Fruit fly (Drosophila melanogaster) whole organism, embryonic: ENCODE data around the gene CG12990.

Experiments used
- Abd-B ChIP-seq: fragments of 200-800 bp; sonication (Bioruptor generic); optimal IDR thresholded peaks from 2 replicates; lab custom pipeline; 2018; ENCODE audit warnings: missing biosample characterization, mild to moderate bottlenecking, missing genetic modification characterization, moderate library complexity
- Blimp-1 ChIP-seq: fragments of 200-800 bp; sonication (Bioruptor generic); optimal IDR thresholded peaks from 3 replicates; lab custom pipeline; 2018; ENCODE audit warnings: missing biosample characterization, missing genetic modification characterization, mild to moderate bottlenecking, moderate library complexity, missing genetic modification reagents
- CG11093 ChIP-seq: fragments of 200-800 bp; sonication (Bioruptor generic); IDR thresholded peaks from 3 replicates; pipeline ENCODE4 v1.3.6; 2022; ENCODE audit warnings: missing biosample characterization, missing genetic modification characterization
- CG11560 ChIP-seq: fragments of 200-800 bp; sonication (Bioruptor generic); IDR thresholded peaks from 3 replicates; pipeline ENCODE4 v1.3.6; 2022; ENCODE audit warnings: missing biosample characterization, missing genetic modification characterization
- CG12071 ChIP-seq: fragments of 200-800 bp; sonication (Bioruptor generic); optimal IDR thresholded peaks from 3 replicates; lab custom pipeline; 2018; ENCODE audit warnings: missing biosample characterization, mild to moderate bottlenecking, missing genetic modification characterization
- CG12299 ChIP-seq: fragments of 200-800 bp; sonication (Bioruptor generic); optimal IDR thresholded peaks from 2 replicates; lab custom pipeline; 2018; ENCODE audit warnings: missing biosample characterization, mild to moderate bottlenecking, missing genetic modification characterization
- CG12744 ChIP-seq: fragments of 200-800 bp; sonication (Bioruptor generic); optimal IDR thresholded peaks from 2 replicates; lab custom pipeline; 2016; ENCODE audit warnings: missing biosample characterization, missing genetic modification characterization
- CG14667 ChIP-seq: fragments of 200-800 bp; sonication (Bioruptor generic); IDR thresholded peaks from 2 replicates; pipeline ENCODE4 v1.3.6; 2022; ENCODE audit warnings: missing biosample characterization, missing genetic modification characterization
- CG16813 ChIP-seq: fragments of 200-800 bp; sonication (Bioruptor generic); IDR thresholded peaks from 3 replicates; pipeline ENCODE4 v1.3.6; 2022; ENCODE audit warnings: missing biosample characterization, missing genetic modification characterization; ENCODE audit not compliant: partially characterized antibody
- CG16863 ChIP-seq: fragments of 200-800 bp; sonication (Bioruptor generic); optimal IDR thresholded peaks from 3 replicates; lab custom pipeline; 2016; ENCODE audit warnings: missing biosample characterization, missing genetic modification characterization
- CG17612 ChIP-seq: fragments of 200-800 bp; sonication (Bioruptor generic); IDR thresholded peaks from 2 replicates; pipeline ENCODE4 v1.3.6; 2022; ENCODE audit warnings: missing biosample characterization, missing genetic modification characterization
- CG2678 ChIP-seq: fragments of 200-800 bp; sonication (Bioruptor generic); optimal IDR thresholded peaks from 3 replicates; lab custom pipeline; 2019; ENCODE audit warnings: missing biosample characterization, mild to moderate bottlenecking, missing genetic modification characterization, moderate library complexity
- CG34422 ChIP-seq: fragments of 200-800 bp; sonication (Bioruptor generic); IDR thresholded peaks from 3 replicates; pipeline ENCODE4 v1.3.6; 2022; ENCODE audit warnings: missing biosample characterization, missing genetic modification characterization
- CG3726 ChIP-seq: fragments of 200-800 bp; sonication (Bioruptor generic); IDR thresholded peaks from 3 replicates; pipeline ENCODE4, ENCODE4 v1.3.6; 2022; ENCODE audit warnings: missing biosample characterization, missing genetic modification characterization
- CG3838 ChIP-seq: fragments of 200-800 bp; sonication (Bioruptor generic); optimal IDR thresholded peaks from 3 replicates; lab custom pipeline; 2016; ENCODE audit warnings: missing biosample characterization, missing genetic modification characterization
- CG4424 ChIP-seq: fragments of 200-800 bp; sonication (Bioruptor generic); optimal IDR thresholded peaks from 3 replicates; lab custom pipeline; 2016; ENCODE audit warnings: missing biosample characterization, missing genetic modification characterization
- CG5180 ChIP-seq: fragments of 200-800 bp; sonication (Bioruptor generic); optimal IDR thresholded peaks from 3 replicates; lab custom pipeline; 2017; ENCODE audit warnings: missing biosample characterization, missing genetic modification characterization, mild to moderate bottlenecking, moderate library complexity, missing genetic modification reagents
- CG6175 ChIP-seq: fragments of 200-800 bp; sonication (Bioruptor generic); IDR thresholded peaks from 3 replicates; pipeline ENCODE4 v1.3.6; 2022; ENCODE audit warnings: missing biosample characterization, missing genetic modification characterization
- CG6654 ChIP-seq: fragments of 200-800 bp; sonication (Bioruptor generic); optimal IDR thresholded peaks from 2 replicates; lab custom pipeline; 2017; ENCODE audit warnings: missing biosample characterization, mild to moderate bottlenecking, missing genetic modification characterization
- CG7357 ChIP-seq: fragments of 200-800 bp; sonication (Bioruptor generic); IDR thresholded peaks from 3 replicates; pipeline ENCODE4 v1.3.6; 2022; ENCODE audit warnings: missing biosample characterization, missing genetic modification characterization
- CG8388 ChIP-seq: fragments of 200-800 bp; sonication (Bioruptor generic); optimal IDR thresholded peaks from 2 replicates; lab custom pipeline; 2019; ENCODE audit warnings: missing biosample characterization, mild to moderate bottlenecking, missing genetic modification characterization, moderate library complexity
- CG9797 ChIP-seq: fragments of 200-800 bp; sonication (Bioruptor generic); optimal IDR thresholded peaks from 3 replicates; lab custom pipeline; 2018; ENCODE audit warnings: missing biosample characterization, mild to moderate bottlenecking, missing genetic modification characterization
- D19A ChIP-seq: fragments of 200-800 bp; optimal IDR thresholded peaks from 3 replicates; lab custom pipeline; 2019; ENCODE audit warnings: missing biosample characterization, mild to moderate bottlenecking, missing genetic modification characterization, moderate library complexity
- Dad ChIP-seq: fragments of 200-800 bp; sonication (Bioruptor generic); optimal IDR thresholded peaks from 3 replicates; lab custom pipeline; 2016; ENCODE audit warnings: missing biosample characterization, missing genetic modification characterization
- Dip2 ChIP-seq: fragments of 200-800 bp; sonication (Bioruptor generic); IDR thresholded peaks from 2 replicates; pipeline ENCODE4 v1.3.6; 2022; ENCODE audit warnings: missing biosample characterization, missing genetic modification characterization
- Doc3 ChIP-seq: fragments of 200-800 bp; sonication (Bioruptor generic); IDR thresholded peaks from 3 replicates; pipeline ENCODE4 v1.3.6; 2022; ENCODE audit warnings: missing biosample characterization, missing genetic modification characterization; ENCODE audit not compliant: partially characterized antibody
- Fer1 ChIP-seq: fragments of 200-800 bp; sonication (Bioruptor generic); optimal IDR thresholded peaks from 2 replicates; lab custom pipeline; 2017; ENCODE audit warnings: missing biosample characterization, mild to moderate bottlenecking, missing genetic modification characterization
- Fer2 ChIP-seq: fragments of 200-800 bp; sonication (Bioruptor generic); optimal IDR thresholded peaks from 2 replicates; lab custom pipeline; 2018; ENCODE audit warnings: missing biosample characterization, mild to moderate bottlenecking, missing genetic modification characterization, moderate library complexity
- Hey ChIP-seq: fragments of 200-800 bp; sonication (Bioruptor generic); optimal IDR thresholded peaks from 3 replicates; lab custom pipeline; 2018; ENCODE audit warnings: missing biosample characterization, mild to moderate bottlenecking, missing genetic modification characterization
- Hmx ChIP-seq: fragments of 200-800 bp; sonication (Bioruptor generic); optimal IDR thresholded peaks from 2 replicates; lab custom pipeline; 2016; ENCODE audit warnings: missing biosample characterization, missing genetic modification characterization
- Hr39 ChIP-seq: fragments of >200 bp; optimal IDR thresholded peaks from 2 replicates; lab custom pipeline; 2017
- Hr51 ChIP-seq, 2 experiments: fragments of 200-800 bp; sonication (Bioruptor generic); optimal IDR thresholded peaks; 2 replicates in 1 of 2; 3 replicates in 1 of 2; lab custom pipeline; 2016 to 2018; ENCODE audit warnings: missing biosample characterization in 2 of 2, missing genetic modification characterization in 2 of 2, mild to moderate bottlenecking in 1 of 2, moderate library complexity in 1 of 2
- NC2α ChIP-seq: fragments of 200-800 bp; sonication (Bioruptor generic); optimal IDR thresholded peaks from 2 replicates; lab custom pipeline; 2016; ENCODE audit warnings: missing biosample characterization, missing genetic modification characterization
- Oaz ChIP-seq: fragments of 200-800 bp; sonication (Bioruptor generic); IDR thresholded peaks from 2 replicates; pipeline ENCODE4 v1.3.6; 2022; ENCODE audit warnings: missing biosample characterization, missing genetic modification characterization
- Six4 ChIP-seq: fragments of 200-800 bp; sonication (Bioruptor generic); optimal IDR thresholded peaks from 2 replicates; lab custom pipeline; 2016; ENCODE audit warnings: missing biosample characterization, missing genetic modification characterization
- Xbp1 ChIP-seq: fragments of 200-800 bp; sonication (Bioruptor generic); optimal IDR thresholded peaks from 3 replicates; lab custom pipeline; 2016; ENCODE audit warnings: missing biosample characterization, mild to moderate bottlenecking, missing genetic modification characterization
- br ChIP-seq: fragments of >200 bp; optimal IDR thresholded peaks from 2 replicates; lab custom pipeline; 2017
- ci ChIP-seq: fragments of 200-800 bp; sonication (Bioruptor generic); IDR thresholded peaks from 3 replicates; pipeline ENCODE4 v1.3.6; 2022; ENCODE audit warnings: missing biosample characterization, missing genetic modification characterization
- corto ChIP-seq: fragments of 200-800 bp; sonication (Bioruptor generic); optimal IDR thresholded peaks from 2 replicates; lab custom pipeline; 2016; ENCODE audit warnings: missing biosample characterization, mild to moderate bottlenecking, missing genetic modification characterization, moderate library complexity
- crp ChIP-seq, 2 experiments: fragments of 200-800 bp; sonication (Bioruptor generic); optimal IDR thresholded peaks; 2 replicates in 1 of 2; 3 replicates in 1 of 2; lab custom pipeline; 2017; ENCODE audit warnings: missing biosample characterization in 2 of 2, missing genetic modification characterization in 2 of 2, mild to moderate bottlenecking in 1 of 2, moderate library complexity in 1 of 2
- fu2 ChIP-seq: fragments of 200-800 bp; sonication (Bioruptor generic); optimal IDR thresholded peaks from 2 replicates; lab custom pipeline; 2016; ENCODE audit warnings: missing biosample characterization, missing genetic modification characterization
- gsb ChIP-seq: fragments of 200-800 bp; sonication (Bioruptor generic); IDR thresholded peaks from 2 replicates; pipeline ENCODE4 v1.3.6; 2022; ENCODE audit warnings: missing biosample characterization, missing genetic modification characterization
- ind ChIP-seq: fragments of 200-800 bp; sonication (Bioruptor generic); optimal IDR thresholded peaks from 3 replicates; lab custom pipeline; 2016; ENCODE audit warnings: missing biosample characterization, missing genetic modification characterization
- inv ChIP-seq: fragments of 200-800 bp; sonication (Bioruptor generic); IDR thresholded peaks from 2 replicates; pipeline ENCODE4 v1.3.6; 2022; ENCODE audit warnings: missing biosample characterization, missing genetic modification characterization; ENCODE audit not compliant: partially characterized antibody
- kay ChIP-seq: fragments of 200-800 bp; sonication (Bioruptor generic); optimal IDR thresholded peaks from 2 replicates; lab custom pipeline; 2016; ENCODE audit warnings: missing biosample characterization, missing genetic modification characterization
- ro ChIP-seq: fragments of 200-800 bp; sonication (Bioruptor generic); IDR thresholded peaks from 2 replicates; pipeline ENCODE4 v1.3.6; 2022; ENCODE audit warnings: missing biosample characterization, missing genetic modification characterization
- stc ChIP-seq: fragments of 200-800 bp; sonication (Bioruptor generic); IDR thresholded peaks from 2 replicates; pipeline ENCODE4 v1.3.6; 2022; ENCODE audit warnings: missing biosample characterization, missing genetic modification characterization
- tio ChIP-seq: fragments of 200-800 bp; sonication (Bioruptor generic); optimal IDR thresholded peaks from 2 replicates; lab custom pipeline; 2017; ENCODE audit warnings: missing biosample characterization, missing genetic modification characterization, inconsistent platforms
- tll ChIP-seq, 2 experiments: fragments of 200-800 bp in 1 of 2; fragments of >200 bp in 1 of 2; sonication (Bioruptor generic) in 1 of 2; optimal IDR thresholded peaks; 2 replicates each; lab custom pipeline; 2017 to 2019; ENCODE audit warnings: missing biosample characterization in 2 of 2, missing genetic modification characterization in 2 of 2, mild to moderate bottlenecking in 1 of 2, moderate library complexity in 1 of 2
- unc-4 ChIP-seq: fragments of 200-800 bp; sonication (Bioruptor generic); IDR thresholded peaks from 2 replicates; pipeline ENCODE4 v1.3.6; 2022; ENCODE audit warnings: missing biosample characterization, missing genetic modification characterization; ENCODE audit not compliant: partially characterized antibody
- z ChIP-seq: fragments of 200-800 bp; sonication (Bioruptor generic); IDR thresholded peaks from 3 replicates; pipeline ENCODE4 v1.3.6; 2022; ENCODE audit warnings: missing biosample characterization, missing genetic modification characterization

CG12990 gene

dm6 chrX:17624983-17625401 is 46.7 kb downstream of the CG12990 start (continued):
- peak; percentile 70 for TF ChIP-seq Hey (tag; lab: Kevin White, UChicago)
- TF ChIP-seq tll (GFP tag; optimal IDR thresholded peaks at IDR 0.05; lab: Kevin White, UChicago): no peak
- TF ChIP-seq br: no peak
- peak; percentile 84 for TF ChIP-seq CG5180 (GFP tag; lab: Kevin White, UChicago)
- no peak for TF ChIP-seq Hr39 (lab: Kevin White, UChicago)
- TF ChIP-seq Abd-B (GFP tag; lab: Kevin White, UChicago): peak; percentile 62
- TF ChIP-seq corto (GFP tag; lab: Kevin White, UChicago): peak; percentile 67
- peak; percentile 94 for TF ChIP-seq CG12071 (GFP tag; lab: Kevin White, UChicago)
- TF ChIP-seq ro (GFP tag; lab: Robert Waterston, UW): 0 out of 2 replicates have a peak, but pooled peaks have one; percentile 14
- no peak for TF ChIP-seq inv (GFP tag; lab: Robert Waterston, UW)
- TF ChIP-seq CG3838 (GFP tag; lab: Kevin White, UChicago): peak; percentile 37
- peak; percentile 77 for TF ChIP-seq CG8388 (GFP tag; lab: Kevin White, UChicago)
- peak; percentile 34; the same call in 2 of the 3 replicates for TF ChIP-seq CG11560 (tag; lab: Robert Waterston, UW)
- peak; percentile 88 for TF ChIP-seq stc (GFP tag; lab: Robert Waterston, UW)
- peak; percentile 85 for TF ChIP-seq ind (GFP tag; lab: Kevin White, UChicago)
- peak; percentile 81; the same call in 2 of the 3 replicates for TF ChIP-seq CG34422
- peak; percentile 70 for TF ChIP-seq CG6654 (GFP tag; lab: Kevin White, UChicago)
- TF ChIP-seq Xbp1 (GFP tag; lab: Kevin White, UChicago): peak; percentile 76
- peak in 1 of 2 experiments; percentile 47 for TF ChIP-seq crp (GFP tag; optimal IDR thresholded peaks at IDR 0.05; lab: Kevin White, UChicago)
- TF ChIP-seq Blimp-1: peak; percentile 85
- TF ChIP-seq Oaz: peak; percentile 77
- TF ChIP-seq Hmx (GFP tag; lab: Kevin White, UChicago): no peak
- no peak for TF ChIP-seq CG16813
- peak; percentile 82 for TF ChIP-seq CG4424 (GFP tag; lab: Kevin White, UChicago)
- TF ChIP-seq CG17612 (GFP tag; lab: Robert Waterston, UW): peak; percentile 52
- peak; percentile 71 for TF ChIP-seq gsb (GFP tag; lab: Robert Waterston, UW)
- TF ChIP-seq CG6175 (GFP tag; lab: Robert Waterston, UW): peak; percentile 43; the same call in 1 of the 3 replicates
- TF ChIP-seq Six4 (GFP tag; lab: Kevin White, UChicago): peak; percentile 72
- no peak for TF ChIP-seq CG9797 (GFP tag; lab: Kevin White, UChicago)
- peak; percentile 74 for TF ChIP-seq Fer2 (tag; lab: Kevin White, UChicago)
- TF ChIP-seq ci (GFP tag; lab: Robert Waterston, UW): peak; percentile 74
- peak; percentile 57 for TF ChIP-seq Dad
- TF ChIP-seq tio (GFP tag; lab: Kevin White, UChicago): peak; percentile 77
- peak; percentile 76 for TF ChIP-seq fu2 (GFP tag; lab: Kevin White, UChicago)
- peak; percentile 74 to 96 for TF ChIP-seq Hr51 (GFP tag; optimal IDR thresholded peaks at IDR 0.05; lab: Kevin White, UChicago)
- no peak for TF ChIP-seq Doc3
- TF ChIP-seq CG2678 (tag; lab: Kevin White, UChicago): peak; percentile 94
- peak; percentile 59; the same call in 1 of the 2 replicates for TF ChIP-seq CG14667 (GFP tag; lab: Robert Waterston, UW)
- peak; percentile 68; the same call in 1 of the 3 replicates for TF ChIP-seq CG3726
- no peak for TF ChIP-seq unc-4 (GFP tag; lab: Robert Waterston, UW)
- TF ChIP-seq kay: peak; percentile 72
- TF ChIP-seq z (GFP tag; lab: Robert Waterston, UW): no peak
- TF ChIP-seq CG11093 (GFP tag; lab: Robert Waterston, UW): peak; percentile 65; the same call in 2 of the 3 replicates
- TF ChIP-seq NC2α (GFP tag; lab: Kevin White, UChicago): peak; percentile 46
- peak; percentile 95 for TF ChIP-seq Fer1 (GFP tag; lab: Kevin White, UChicago)
- peak; percentile 78 for TF ChIP-seq CG12744
- TF ChIP-seq Dip2 (GFP tag; lab: Robert Waterston, UW): no peak
- TF ChIP-seq CG7357: peak; percentile 67
- peak; percentile 82 for TF ChIP-seq D19A (tag; lab: Kevin White, UChicago)
- TF ChIP-seq CG12299 (tag; lab: Kevin White, UChicago): peak; percentile 85
- peak; percentile 74 for TF ChIP-seq CG16863 (GFP tag; lab: Kevin White, UChicago)
